Worm (Caenorhabditis elegans): ENCODE measurements around the gene F52H2.3.

DNA sequence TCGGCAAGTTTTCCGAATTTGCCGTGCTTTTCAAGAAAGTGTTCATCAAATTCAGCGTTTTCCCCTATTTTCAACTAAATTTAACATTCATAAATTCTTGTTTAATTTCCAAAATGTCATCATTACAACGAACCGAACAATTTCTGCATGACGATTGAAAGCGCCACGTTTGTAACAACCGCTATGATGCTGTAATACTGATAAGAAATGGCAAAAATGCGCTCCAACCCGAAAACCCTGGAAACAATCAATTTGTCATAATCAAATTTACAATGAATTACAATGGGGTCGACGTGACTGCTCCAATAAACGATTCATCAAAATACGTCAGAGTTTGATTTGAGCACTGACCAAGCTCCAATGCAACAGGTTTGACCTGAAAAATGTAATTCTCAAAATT is 3.8 kb upstream of the F52H2.3 start:
- no peak for TF ChIP-seq ama-1 (optimal IDR thresholded peaks at IDR 0.05)
- TF ChIP-seq tbx-37 (GFP tag; conservative IDR thresholded peaks at IDR 0.05) = no peak
- TF ChIP-seq scrt-1 (GFP tag; IDR thresholded peaks at IDR 0.05) = no peak
- TF ChIP-seq F13C5.2 (tag; optimal IDR thresholded peaks at IDR 0.05) = no peak
- no peak for TF ChIP-seq ets-7 (tag; optimal IDR thresholded peaks at IDR 0.05)
- TF ChIP-seq pes-1 (GFP tag; IDR thresholded peaks at IDR 0.05) = no peak
- no peak for TF ChIP-seq hnd-1 (tag; optimal IDR thresholded peaks at IDR 0.05)
- TF ChIP-seq ceh-13 (GFP tag; optimal IDR thresholded peaks at IDR 0.05) = no peak
- no peak for TF ChIP-seq aly-1 (tag; optimal IDR thresholded peaks at IDR 0.05)
- no peak for TF ChIP-seq sea-1 (GFP tag; conservative IDR thresholded peaks at IDR 0.05)
- no peak for TF ChIP-seq tra-4 (tag; optimal IDR thresholded peaks at IDR 0.05)
- TF ChIP-seq ceh-36 (tag; optimal IDR thresholded peaks at IDR 0.05) = no peak
- TF ChIP-seq flt-1 (GFP tag; IDR thresholded peaks at IDR 0.05) = no peak
- no peak for TF ChIP-seq hmbx-1 (tag; optimal IDR thresholded peaks at IDR 0.05)
